Fruit fly (Drosophila melanogaster) whole organism, embryonic: ENCODE data around the gene Drice.

Experiments
- Ada2b ChIP-seq: fragments of 200-800 bp; sonication (Bioruptor generic); IDR thresholded peaks from 2 replicates; pipeline ENCODE4 v1.3.6; 2022; ENCODE audit warnings: missing biosample characterization, missing genetic modification characterization
- Aef1 ChIP-seq: fragments of 200-800 bp; sonication (Bioruptor generic); IDR thresholded peaks from 3 replicates; pipeline ENCODE4 v1.3.6; 2022; ENCODE audit warnings: missing biosample characterization, missing genetic modification characterization
- Blimp-1 ChIP-seq: fragments of 200-800 bp; sonication (Bioruptor generic); optimal IDR thresholded peaks from 3 replicates; lab custom pipeline; 2018; ENCODE audit warnings: missing biosample characterization, missing genetic modification characterization, mild to moderate bottlenecking, moderate library complexity, missing genetic modification reagents
- CG10366 ChIP-seq: fragments of 200-800 bp; sonication (Bioruptor generic); IDR thresholded peaks from 2 replicates; pipeline ENCODE4 v1.3.6; 2022; ENCODE audit warnings: missing biosample characterization, missing genetic modification characterization
- CG16813 ChIP-seq: fragments of 200-800 bp; sonication (Bioruptor generic); IDR thresholded peaks from 3 replicates; pipeline ENCODE4 v1.3.6; 2022; ENCODE audit warnings: missing biosample characterization, missing genetic modification characterization; ENCODE audit not compliant: partially characterized antibody
- CG17186 ChIP-seq: fragments of 200-800 bp; sonication (Bioruptor generic); optimal IDR thresholded peaks from 3 replicates; lab custom pipeline; 2017; ENCODE audit warnings: missing biosample characterization, missing genetic modification reagents, missing genetic modification characterization
- CG18476 ChIP-seq: fragments of 200-800 bp; sonication (Bioruptor generic); optimal IDR thresholded peaks from 2 replicates; lab custom pipeline; 2016; ENCODE audit warnings: missing biosample characterization, mild to moderate bottlenecking, missing genetic modification characterization
- CG2678 ChIP-seq: fragments of 200-800 bp; sonication (Bioruptor generic); optimal IDR thresholded peaks from 3 replicates; lab custom pipeline; 2019; ENCODE audit warnings: missing biosample characterization, mild to moderate bottlenecking, missing genetic modification characterization, moderate library complexity
- CG2875 ChIP-seq: fragments of 200-800 bp; sonication (Bioruptor generic); optimal IDR thresholded peaks from 2 replicates; lab custom pipeline; 2017; ENCODE audit warnings: missing biosample characterization, mild to moderate bottlenecking, missing genetic modification characterization, missing genetic modification reagents
- CG31224 ChIP-seq: fragments of 200-800 bp; sonication (Bioruptor generic); IDR thresholded peaks from 2 replicates; pipeline ENCODE4 v1.3.6; 2022; ENCODE audit warnings: missing biosample characterization, missing genetic modification characterization
- CG31365 ChIP-seq: fragments of 200-800 bp; sonication (Bioruptor generic); optimal IDR thresholded peaks from 2 replicates; lab custom pipeline; 2018; ENCODE audit warnings: missing biosample characterization, mild to moderate bottlenecking, missing genetic modification characterization
- CG33213 ChIP-seq: fragments of 200-800 bp; sonication (Bioruptor generic); optimal IDR thresholded peaks from 3 replicates; lab custom pipeline; 2016; ENCODE audit warnings: missing biosample characterization, missing genetic modification characterization
- CG4617 ChIP-seq: fragments of 200-800 bp; sonication (Bioruptor generic); optimal IDR thresholded peaks from 3 replicates; lab custom pipeline; 2016; ENCODE audit warnings: missing biosample characterization, missing genetic modification characterization, borderline replicate concordance
- CG6175 ChIP-seq: fragments of 200-800 bp; sonication (Bioruptor generic); IDR thresholded peaks from 3 replicates; pipeline ENCODE4 v1.3.6; 2022; ENCODE audit warnings: missing biosample characterization, missing genetic modification characterization
- CG6765 ChIP-seq: fragments of 200-800 bp; sonication (Bioruptor generic); optimal IDR thresholded peaks from 3 replicates; lab custom pipeline; 2017; ENCODE audit warnings: missing biosample characterization, mild to moderate bottlenecking, missing genetic modification characterization
- CG7745 ChIP-seq: fragments of 200-800 bp; sonication (Bioruptor generic); optimal IDR thresholded peaks from 2 replicates; lab custom pipeline; 2018; ENCODE audit warnings: missing biosample characterization, mild to moderate bottlenecking, missing genetic modification characterization, moderate library complexity
- CG7987 ChIP-seq: fragments of 200-800 bp; sonication (Bioruptor generic); optimal IDR thresholded peaks from 2 replicates; lab custom pipeline; 2018; ENCODE audit warnings: missing biosample characterization, mild to moderate bottlenecking, missing genetic modification characterization, moderate library complexity
- CG8359 ChIP-seq: fragments of 200-800 bp; sonication (Bioruptor generic); optimal IDR thresholded peaks from 2 replicates; lab custom pipeline; 2017; ENCODE audit warnings: missing biosample characterization, mild to moderate bottlenecking, missing genetic modification characterization, borderline replicate concordance
- CG9437 ChIP-seq: fragments of 200-800 bp; sonication (Bioruptor generic); optimal IDR thresholded peaks from 2 replicates; lab custom pipeline; 2018; ENCODE audit warnings: missing biosample characterization, mild to moderate bottlenecking, missing genetic modification characterization
- CoRest ChIP-seq: fragments of 200-800 bp; sonication (Bioruptor generic); optimal IDR thresholded peaks from 3 replicates; lab custom pipeline; 2018; ENCODE audit warnings: missing biosample characterization, mild to moderate bottlenecking, missing genetic modification characterization, moderate library complexity
- Doc3 ChIP-seq: fragments of 200-800 bp; sonication (Bioruptor generic); IDR thresholded peaks from 3 replicates; pipeline ENCODE4 v1.3.6; 2022; ENCODE audit warnings: missing biosample characterization, missing genetic modification characterization; ENCODE audit not compliant: partially characterized antibody
- Dp ChIP-seq: fragments of 200-800 bp; sonication (Bioruptor generic); optimal IDR thresholded peaks from 2 replicates; lab custom pipeline; 2018; ENCODE audit warnings: missing biosample characterization, mild to moderate bottlenecking, missing genetic modification characterization, moderate library complexity
- ERR ChIP-seq: fragments of 200-800 bp; sonication (Bioruptor generic); optimal IDR thresholded peaks from 2 replicates; lab custom pipeline; 2016; ENCODE audit warnings: missing biosample characterization, missing genetic modification characterization
- Fer2 ChIP-seq: fragments of 200-800 bp; sonication (Bioruptor generic); optimal IDR thresholded peaks from 2 replicates; lab custom pipeline; 2018; ENCODE audit warnings: missing biosample characterization, mild to moderate bottlenecking, missing genetic modification characterization, moderate library complexity
- HLH54F ChIP-seq: fragments of 200-800 bp; sonication (Bioruptor generic); optimal IDR thresholded peaks from 3 replicates; lab custom pipeline; 2016; ENCODE audit warnings: missing biosample characterization, missing genetic modification characterization
- HLHmδ ChIP-seq: fragments of 200-800 bp; sonication (Bioruptor generic); optimal IDR thresholded peaks from 2 replicates; lab custom pipeline; 2018; ENCODE audit warnings: missing biosample characterization, mild to moderate bottlenecking, missing genetic modification characterization, moderate library complexity
- Hr39 ChIP-seq: fragments of >200 bp; optimal IDR thresholded peaks from 2 replicates; lab custom pipeline; 2017
- MESR4 ChIP-seq: fragments of 200-800 bp; sonication (Bioruptor generic); optimal IDR thresholded peaks from 2 replicates; lab custom pipeline; 2018; ENCODE audit warnings: missing biosample characterization, mild to moderate bottlenecking, missing genetic modification characterization, moderate library complexity
- Spps ChIP-seq: fragments of 200-800 bp; sonication (Bioruptor generic); optimal IDR thresholded peaks from 2 replicates; lab custom pipeline; 2018; ENCODE audit warnings: missing biosample characterization, mild to moderate bottlenecking, missing genetic modification characterization
- Sry-β ChIP-seq: fragments of 200-800 bp; sonication (Bioruptor generic); optimal IDR thresholded peaks from 2 replicates; lab custom pipeline; 2018; ENCODE audit warnings: missing biosample characterization, mild to moderate bottlenecking, missing genetic modification characterization, moderate library complexity
- ash1 ChIP-seq: fragments of 200-800 bp; sonication (Bioruptor generic); optimal IDR thresholded peaks from 2 replicates; lab custom pipeline; 2018; ENCODE audit warnings: missing biosample characterization, mild to moderate bottlenecking, missing genetic modification characterization
- chinmo ChIP-seq: fragments of 200-800 bp; sonication (Bioruptor generic); IDR thresholded peaks from 4 replicates; pipeline ENCODE4 v1.3.6; 2022; ENCODE audit warnings: missing biosample characterization, missing genetic modification characterization; ENCODE audit not compliant: partially characterized antibody
- chn ChIP-seq: fragments of 200-800 bp; sonication (Bioruptor generic); optimal IDR thresholded peaks from 2 replicates; lab custom pipeline; 2016; ENCODE audit warnings: missing biosample characterization, missing genetic modification characterization
- crol ChIP-seq: fragments of 200-800 bp; sonication (Bioruptor generic); IDR thresholded peaks from 2 replicates; pipeline ENCODE4 v1.3.6; 2022; ENCODE audit warnings: missing biosample characterization, missing genetic modification characterization
- dmrt11E ChIP-seq: fragments of 200-800 bp; sonication (Bioruptor generic); optimal IDR thresholded peaks from 3 replicates; lab custom pipeline; 2018; ENCODE audit warnings: missing biosample characterization, mild to moderate bottlenecking, missing genetic modification characterization, moderate library complexity
- fd96Cb ChIP-seq: fragments of 200-800 bp; sonication (Bioruptor generic); optimal IDR thresholded peaks from 2 replicates; lab custom pipeline; 2018; ENCODE audit warnings: missing biosample characterization, mild to moderate bottlenecking, missing genetic modification characterization, moderate library complexity
- gem ChIP-seq: fragments of 200-800 bp; sonication (Bioruptor generic); optimal IDR thresholded peaks from 2 replicates; lab custom pipeline; 2019; ENCODE audit warnings: missing biosample characterization, mild to moderate bottlenecking, missing genetic modification characterization, moderate library complexity
- gfzf ChIP-seq: fragments of 200-800 bp; sonication (Bioruptor generic); optimal IDR thresholded peaks from 2 replicates; lab custom pipeline; 2016; ENCODE audit warnings: missing biosample characterization, mild to moderate bottlenecking, missing genetic modification characterization, moderate library complexity
- grau ChIP-seq: fragments of 200-800 bp; optimal IDR thresholded peaks from 3 replicates; lab custom pipeline; 2019; ENCODE audit warnings: missing biosample characterization, mild to moderate bottlenecking, missing genetic modification characterization, moderate library complexity
- ind ChIP-seq: fragments of 200-800 bp; sonication (Bioruptor generic); optimal IDR thresholded peaks from 3 replicates; lab custom pipeline; 2016; ENCODE audit warnings: missing biosample characterization, missing genetic modification characterization
- jigr1 ChIP-seq: fragments of 200-800 bp; sonication (Bioruptor generic); IDR thresholded peaks from 3 replicates; pipeline ENCODE4 v1.3.6; 2022; ENCODE audit warnings: missing biosample characterization, missing genetic modification characterization
- jing ChIP-seq: fragments of 200-800 bp; sonication (Bioruptor generic); optimal IDR thresholded peaks from 2 replicates; lab custom pipeline; 2018; ENCODE audit warnings: missing biosample characterization, mild to moderate bottlenecking, missing genetic modification characterization
- kah ChIP-seq: fragments of 200-800 bp; sonication (Bioruptor generic); optimal IDR thresholded peaks from 2 replicates; lab custom pipeline; 2018; ENCODE audit warnings: missing biosample characterization, mild to moderate bottlenecking, missing genetic modification characterization
- nerfin-1 ChIP-seq: fragments of 200-800 bp; sonication (Bioruptor generic); optimal IDR thresholded peaks from 3 replicates; lab custom pipeline; 2019; ENCODE audit warnings: missing biosample characterization, mild to moderate bottlenecking, missing genetic modification characterization, moderate library complexity
- pita ChIP-seq: fragments of 200-800 bp; sonication (Bioruptor generic); optimal IDR thresholded peaks from 2 replicates; lab custom pipeline; 2017; ENCODE audit warnings: missing biosample characterization, mild to moderate bottlenecking, missing genetic modification characterization
- sima ChIP-seq: fragments of 200-800 bp; sonication (Bioruptor generic); optimal IDR thresholded peaks from 2 replicates; lab custom pipeline; 2016; ENCODE audit warnings: missing biosample characterization, missing genetic modification characterization
- sqz ChIP-seq: fragments of 200-800 bp; sonication (Bioruptor generic); optimal IDR thresholded peaks from 3 replicates; lab custom pipeline; 2018; ENCODE audit warnings: missing biosample characterization, mild to moderate bottlenecking, missing genetic modification characterization
- ssp ChIP-seq: fragments of 200-800 bp; sonication (Bioruptor generic); IDR thresholded peaks from 2 replicates; pipeline ENCODE4 v1.3.6; 2022; ENCODE audit warnings: missing biosample characterization, missing genetic modification characterization
- tna ChIP-seq: fragments of 200-800 bp; sonication (Bioruptor generic); IDR thresholded peaks from 2 replicates; pipeline ENCODE4 v1.3.6; 2022; ENCODE audit warnings: missing biosample characterization, missing genetic modification characterization; ENCODE audit not compliant: partially characterized antibody
- yki ChIP-seq: fragments of >200 bp; optimal IDR thresholded peaks from 3 replicates; lab custom pipeline; 2018
- zf30C ChIP-seq: fragments of 200-800 bp; sonication (Bioruptor generic); optimal IDR thresholded peaks from 3 replicates; lab custom pipeline; 2018; ENCODE audit warnings: missing biosample characterization, mild to moderate bottlenecking, missing genetic modification characterization

The Drice gene

DNA sequence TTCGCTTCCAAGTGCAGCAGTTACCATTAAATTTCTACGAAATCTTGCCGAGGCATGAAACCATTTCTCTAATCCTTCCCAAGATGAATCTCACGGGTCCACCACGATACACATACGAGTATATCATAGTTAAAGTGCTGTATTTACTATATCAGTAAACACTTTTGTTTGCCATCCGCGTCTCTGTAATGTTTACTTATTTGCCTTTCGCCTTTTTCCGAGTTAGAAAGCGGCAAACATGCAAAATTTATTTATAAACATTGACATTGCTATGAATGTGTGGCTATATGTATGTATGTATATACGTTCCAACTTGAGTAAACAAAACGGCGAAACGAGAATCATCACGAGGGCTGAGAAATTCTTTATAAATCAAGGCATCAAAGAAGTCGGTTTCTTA, 31.5 kb downstream of the Drice start (continued):
- TF ChIP-seq jing (GFP tag; lab: Kevin White, UChicago): no peak
- TF ChIP-seq sima (GFP tag; lab: Kevin White, UChicago): no peak
- no peak for TF ChIP-seq gfzf (GFP tag; lab: Kevin White, UChicago)
- no peak for TF ChIP-seq gem
- TF ChIP-seq zf30C: no peak
- TF ChIP-seq CoRest (tag; lab: Kevin White, UChicago): no peak
- peak; percentile 29 for TF ChIP-seq CG17186 (GFP tag; lab: Kevin White, UChicago)
- TF ChIP-seq CG8359 (GFP tag; lab: Kevin White, UChicago): peak; percentile 66
- TF ChIP-seq CG2875 (GFP tag; lab: Kevin White, UChicago): no peak
- no peak for TF ChIP-seq Fer2 (tag; lab: Kevin White, UChicago)
- no peak for TF ChIP-seq CG2678
- TF ChIP-seq pita: no peak
- TF ChIP-seq CG6765 (GFP tag; lab: Kevin White, UChicago): peak; percentile 1
- TF ChIP-seq jigr1 (GFP tag; lab: Robert Waterston, UW): no peak
- TF ChIP-seq sqz (GFP tag; lab: Kevin White, UChicago): no peak
- peak; percentile 80 for TF ChIP-seq nerfin-1 (tag; lab: Kevin White, UChicago)
- no peak for TF ChIP-seq MESR4 (GFP tag; lab: Kevin White, UChicago)
- peak; percentile 24 for TF ChIP-seq CG33213 (GFP tag; lab: Kevin White, UChicago)
- TF ChIP-seq CG7745: no peak
- TF ChIP-seq CG10366 (GFP tag; lab: Robert Waterston, UW): no peak
- TF ChIP-seq Ada2b (GFP tag; lab: Robert Waterston, UW): no peak
- TF ChIP-seq Dp (GFP tag; lab: Kevin White, UChicago): no peak
- TF ChIP-seq CG9437 (GFP tag; lab: Kevin White, UChicago): no peak
- no peak for TF ChIP-seq CG16813 (GFP tag; lab: Robert Waterston, UW)
- no peak for TF ChIP-seq chn (GFP tag; lab: Kevin White, UChicago)
- no peak for TF ChIP-seq Doc3 (GFP tag; lab: Robert Waterston, UW)
- TF ChIP-seq grau: no peak
- TF ChIP-seq Sry-β (GFP tag; lab: Kevin White, UChicago): peak; percentile 54
- TF ChIP-seq ssp: no peak
- TF ChIP-seq Hr39 (lab: Kevin White, UChicago): no peak
- peak; percentile 54 for TF ChIP-seq HLHmδ (GFP tag; lab: Kevin White, UChicago)
- no peak for TF ChIP-seq HLH54F (GFP tag; lab: Kevin White, UChicago)
- no peak for TF ChIP-seq Aef1 (GFP tag; lab: Robert Waterston, UW)
- TF ChIP-seq CG7987 (GFP tag; lab: Kevin White, UChicago): peak; percentile 79
- TF ChIP-seq CG4617 (GFP tag; lab: Kevin White, UChicago): no peak
- peak; percentile 71 for TF ChIP-seq Blimp-1 (GFP tag; lab: Kevin White, UChicago)
- no peak for TF ChIP-seq chinmo (GFP tag; lab: Robert Waterston, UW)
- TF ChIP-seq dmrt11E (tag; lab: Kevin White, UChicago): peak; percentile 18
- TF ChIP-seq CG6175 (GFP tag; lab: Robert Waterston, UW): no peak
- TF ChIP-seq ash1 (GFP tag; lab: Kevin White, UChicago): no peak
- no peak for TF ChIP-seq fd96Cb (tag; lab: Kevin White, UChicago)
- TF ChIP-seq CG18476 (GFP tag; lab: Kevin White, UChicago): no peak
- no peak for TF ChIP-seq yki (lab: Kevin White, UChicago)
- no peak for TF ChIP-seq ERR (GFP tag; lab: Kevin White, UChicago)
- TF ChIP-seq CG31365: peak; percentile 62
- TF ChIP-seq crol (GFP tag; lab: Robert Waterston, UW): no peak
- peak; percentile 21 for TF ChIP-seq kah (GFP tag; lab: Kevin White, UChicago)
- TF ChIP-seq ind (GFP tag; lab: Kevin White, UChicago): no peak
- TF ChIP-seq tna: no peak
- no peak for TF ChIP-seq CG31224 (GFP tag; lab: Robert Waterston, UW)
- TF ChIP-seq Spps (tag; lab: Kevin White, UChicago): peak; percentile 63
